Fruit fly (Drosophila melanogaster): ENCODE results near the gene RpS19b.

The RpS19b gene

DNA sequence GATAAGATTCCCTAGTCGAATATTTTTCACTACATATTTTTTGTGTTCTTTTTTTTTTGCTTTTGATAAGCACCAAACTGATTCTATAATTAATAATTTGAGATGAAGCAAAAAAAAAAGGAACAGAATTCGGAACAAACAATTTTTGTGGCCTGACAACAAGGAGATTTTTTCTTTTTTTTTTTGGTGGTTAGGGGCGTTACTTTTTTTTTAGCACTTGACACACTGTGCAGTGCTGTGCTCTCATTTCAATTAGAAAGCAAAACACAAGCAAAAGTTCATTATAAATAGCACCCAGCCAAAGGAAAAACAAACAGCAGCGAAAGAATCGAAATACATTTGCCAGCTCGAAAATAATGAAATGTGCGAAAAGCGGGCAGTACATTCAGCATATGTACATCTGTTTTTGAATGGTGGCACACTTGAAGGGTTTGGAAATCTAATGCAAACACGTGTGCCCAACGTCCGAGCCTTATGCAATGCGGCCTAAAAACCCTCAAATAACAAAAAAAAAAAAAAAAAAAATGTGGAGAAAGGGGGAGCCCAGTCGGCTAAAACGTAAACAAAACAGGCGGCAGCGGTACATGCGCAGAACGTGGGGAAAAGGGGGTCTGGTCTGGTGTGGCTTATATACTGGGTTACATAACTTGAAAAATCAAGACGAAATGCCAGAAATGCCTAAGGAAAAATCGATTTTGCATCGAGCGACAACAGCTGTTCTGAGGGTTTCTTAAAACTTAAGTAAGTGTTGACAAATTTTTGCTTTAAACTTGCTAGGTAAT lies 8.5 kb upstream of the RpS19b start (continued):
- TF ChIP-seq Hr3 (GFP tag; optimal IDR thresholded peaks at IDR 0.05): peak; percentile 26
- no peak for TF ChIP-seq sim (GFP tag; IDR thresholded peaks at IDR 0.05)
- no peak for TF ChIP-seq CG12942 (GFP tag; optimal IDR thresholded peaks at IDR 0.05)
- TF ChIP-seq CG13123 (GFP tag; optimal IDR thresholded peaks at IDR 0.05): no peak
- TF ChIP-seq CG18011 (GFP tag; optimal IDR thresholded peaks at IDR 0.05): no peak
- TF ChIP-seq otp (GFP tag; IDR thresholded peaks at IDR 0.05): 0 out of 3 replicates have a peak, but pooled peaks have one; percentile 53
- TF ChIP-seq B-H2 (GFP tag; optimal IDR thresholded peaks at IDR 0.05): no peak
- TF ChIP-seq CG18599 (GFP tag; optimal IDR thresholded peaks at IDR 0.05): peak; percentile 65
- TF ChIP-seq CG3163 (GFP tag; optimal IDR thresholded peaks at IDR 0.05): no peak
- TF ChIP-seq CG16815 (GFP tag; optimal IDR thresholded peaks at IDR 0.05): no peak
- peak; percentile 62 for TF ChIP-seq HLH3B (GFP tag; IDR thresholded peaks at IDR 0.05)
- TF ChIP-seq CG10267 (tag; optimal IDR thresholded peaks at IDR 0.05): no peak
- TF ChIP-seq odd (GFP tag; optimal IDR thresholded peaks at IDR 0.05): no peak
- TF ChIP-seq sisA (GFP tag; IDR thresholded peaks at IDR 0.05): no peak
- TF ChIP-seq crol (GFP tag; IDR thresholded peaks at IDR 0.05): 0 out of 2 replicates have a peak, but pooled peaks have one; percentile 14
- TF ChIP-seq ci (GFP tag; IDR thresholded peaks at IDR 0.05): peak; percentile 69; the same call in 2 of the 3 replicates
- no peak for TF ChIP-seq zen2 (GFP tag; IDR thresholded peaks at IDR 0.05; ENCODE audit: partially characterized antibody)
- no peak for TF ChIP-seq luna (GFP tag; optimal IDR thresholded peaks at IDR 0.05)
- no peak for TF ChIP-seq h (optimal IDR thresholded peaks at IDR 0.05)
- TF ChIP-seq jigr1 (GFP tag; IDR thresholded peaks at IDR 0.05): no peak
- no peak for TF ChIP-seq MTF-1 (GFP tag; optimal IDR thresholded peaks at IDR 0.05; ENCODE audit: borderline replicate concordance)
- no peak for TF ChIP-seq BEAF-32 (GFP tag; optimal IDR thresholded peaks at IDR 0.05)
- TF ChIP-seq ash1 (GFP tag; optimal IDR thresholded peaks at IDR 0.05): no peak
- TF ChIP-seq trh (GFP tag; optimal IDR thresholded peaks at IDR 0.05): no peak
- TF ChIP-seq nerfin-2 (GFP tag; IDR thresholded peaks at IDR 0.05; ENCODE audit: partially characterized antibody): no peak
- no peak for TF ChIP-seq CG6654 (GFP tag; optimal IDR thresholded peaks at IDR 0.05)
- no peak for TF ChIP-seq pan (optimal IDR thresholded peaks at IDR 0.05)
- peak in 1 of 2 experiments; percentile 61 for TF ChIP-seq pan (GFP tag; optimal IDR thresholded peaks at IDR 0.05 in 1 of 2, IDR thresholded peaks at IDR 0.05 in 1 of 2)
- 0 out of 3 replicates have a peak, but pooled peaks have one; percentile 34 for TF ChIP-seq Optix (GFP tag; IDR thresholded peaks at IDR 0.05)
- TF ChIP-seq CG13287 (GFP tag; IDR thresholded peaks at IDR 0.05; ENCODE audit: partially characterized antibody): 0 out of 2 replicates have a peak, but pooled peaks have one; percentile 7
- TF ChIP-seq dati (GFP tag; IDR thresholded peaks at IDR 0.05): no peak
- TF ChIP-seq lilli (GFP tag; optimal IDR thresholded peaks at IDR 0.05): peak; percentile 63
- peak; percentile 63 for TF ChIP-seq gem (tag; optimal IDR thresholded peaks at IDR 0.05)
- peak; percentile 10 for TF ChIP-seq crc (GFP tag; optimal IDR thresholded peaks at IDR 0.05)
- no peak for TF ChIP-seq Usf (GFP tag; optimal IDR thresholded peaks at IDR 0.05)
- TF ChIP-seq nau (GFP tag; optimal IDR thresholded peaks at IDR 0.05): peak; percentile 7
- peak; percentile 48; the same call in 1 of the 3 replicates for TF ChIP-seq dysf (GFP tag; IDR thresholded peaks at IDR 0.05)
- TF ChIP-seq CG10274 (GFP tag; optimal IDR thresholded peaks at IDR 0.05): no peak
- no peak for TF ChIP-seq cwo (GFP tag; optimal IDR thresholded peaks at IDR 0.05)
- no peak for TF ChIP-seq CG12104 (GFP tag; optimal IDR thresholded peaks at IDR 0.05)
- TF ChIP-seq CG8290 (GFP tag; optimal IDR thresholded peaks at IDR 0.05): no peak
- no peak for TF ChIP-seq CG8290 (tag; optimal IDR thresholded peaks at IDR 0.05)
- no peak for TF ChIP-seq CG30431 (GFP tag; optimal IDR thresholded peaks at IDR 0.05)
- TF ChIP-seq Nf-YC (tag; optimal IDR thresholded peaks at IDR 0.05): no peak
- TF ChIP-seq nom (GFP tag; optimal IDR thresholded peaks at IDR 0.05): no peak
- no peak for TF ChIP-seq Dad (GFP tag; optimal IDR thresholded peaks at IDR 0.05)
- no peak for TF ChIP-seq hb (GFP tag; IDR thresholded peaks at IDR 0.05; ENCODE audit: partially characterized antibody)
- TF ChIP-seq CG18619 (GFP tag; optimal IDR thresholded peaks at IDR 0.05): no peak
- TF ChIP-seq CG7271 (tag; optimal IDR thresholded peaks at IDR 0.05): no peak
- no peak for TF ChIP-seq CG10565 (GFP tag; optimal IDR thresholded peaks at IDR 0.05)
